Worm (Caenorhabditis elegans): ENCODE measurements around the gene sel-10.

DNA sequence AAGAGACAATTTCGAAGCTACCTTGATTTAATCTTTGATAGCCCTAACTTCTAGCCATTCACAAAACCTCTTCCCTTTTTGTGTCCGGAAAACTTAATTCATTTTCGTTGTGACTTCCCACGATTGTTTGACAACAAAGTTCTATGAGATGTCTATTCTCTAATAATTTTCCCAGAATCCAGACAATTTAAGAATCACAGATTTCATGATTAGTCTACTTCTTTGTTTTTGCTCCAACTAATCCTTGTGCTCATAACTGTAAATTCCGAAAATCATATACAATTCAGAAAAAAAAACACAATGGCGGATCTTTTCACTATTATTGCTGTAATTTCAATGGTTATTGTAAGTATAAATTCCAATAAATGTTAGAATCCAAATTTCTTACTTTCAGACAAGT is 43.3 kb downstream of the sel-10 start, which contains the start of gene srx-137:
- TF ChIP-seq nhr-237 (tag; optimal IDR thresholded peaks at IDR 0.05), result no peak
- TF ChIP-seq elt-3 (tag; optimal IDR thresholded peaks at IDR 0.05), result no peak
- no peak for TF ChIP-seq mab-5 (tag; optimal IDR thresholded peaks at IDR 0.05)
- TF ChIP-seq unc-62 (GFP tag; optimal IDR thresholded peaks at IDR 0.05), result no peak
- no peak for TF ChIP-seq ztf-11 (tag; optimal IDR thresholded peaks at IDR 0.05)
- no peak for TF ChIP-seq snpc-4 (tag; optimal IDR thresholded peaks at IDR 0.05)
- no peak for TF ChIP-seq M03D4.4 (tag; optimal IDR thresholded peaks at IDR 0.05)
- TF ChIP-seq ceh-83 (GFP tag; optimal IDR thresholded peaks at IDR 0.05), result no peak
- no peak for TF ChIP-seq unc-39 (tag; optimal IDR thresholded peaks at IDR 0.05)
- no peak for TF ChIP-seq nhr-76 (tag; optimal IDR thresholded peaks at IDR 0.05)

All from whole organism, mixed stage, embryonic.